Worm (Caenorhabditis elegans) whole organism, L2 larva: ENCODE data around the gene twk-7.

Experiments
- R02D3.7 ChIP-seq: fragments of 150-350 bp; optimal IDR thresholded peaks from 2 replicates; lab custom pipeline; 2014; ENCODE audit warnings: missing biosample characterization, missing genetic modification characterization
- blmp-1 ChIP-seq: sonication (generic microtip); optimal IDR thresholded peaks from 2 replicates; lab custom pipeline; 2017; ENCODE audit warnings: missing genetic modification characterization, mild to moderate bottlenecking, missing compliant biosample characterization, antibody characterized with exemption, moderate library complexity; ENCODE audit not compliant: insufficient read depth
- crh-2 ChIP-seq: sonication (generic microtip); optimal IDR thresholded peaks from 2 replicates; lab custom pipeline; 2017; ENCODE audit warnings: missing biosample characterization, missing genetic modification characterization
- nhr-237 ChIP-seq: fragments of 150-350 bp; optimal IDR thresholded peaks from 2 replicates; lab custom pipeline; 2014; ENCODE audit warnings: missing biosample characterization, missing genetic modification characterization
- snpc-4 ChIP-seq: fragments of 150-350 bp; optimal IDR thresholded peaks from 2 replicates; lab custom pipeline; 2014; ENCODE audit warnings: missing biosample characterization, missing genetic modification characterization
- unc-62 ChIP-seq: fragments of 150-350 bp; optimal IDR thresholded peaks from 2 replicates; lab custom pipeline; 2014; ENCODE audit warnings: missing biosample characterization, missing genetic modification reagents, missing genetic modification characterization

ce11 chrIII:8688438-8688946 is 45.0 kb upstream of the twk-7 start, which contains the start of gene hadb-1:
- no peak for TF ChIP-seq snpc-4 (tag; lab: Kevin White, UChicago)
- TF ChIP-seq nhr-237 (tag; lab: Kevin White, UChicago): no peak
- TF ChIP-seq R02D3.7: no peak
- TF ChIP-seq blmp-1 (tag; lab: Kevin White, UChicago): no peak
- TF ChIP-seq unc-62 (GFP tag; lab: Kevin White, UChicago): no peak
- peak; percentile 18 for TF ChIP-seq crh-2 (tag; lab: Kevin White, UChicago)
